Worm (Caenorhabditis elegans) whole organism, L1 larva: Measurements from ENCODE around the gene C05D12.3.

Source experiments
- aly-2 ChIP-seq: fragments of 150-350 bp; optimal IDR thresholded peaks from 2 replicates; lab custom pipeline; 2014; ENCODE audit warnings: missing biosample characterization, missing genetic modification characterization
- ceh-82 ChIP-seq, 3 experiments: fragments of 150-350 bp in 1 of 3; sonication (generic microtip) in 2 of 3; optimal IDR thresholded peaks; 2 replicates each; lab custom pipeline; 2014 to 2017; ENCODE audit warnings: missing biosample characterization in 3 of 3, missing genetic modification characterization in 3 of 3
- dpl-1 ChIP-seq, 3 experiments: fragments of 150-350 bp in 2 of 3; sonication (generic microtip) in 1 of 3; optimal IDR thresholded peaks; 2 replicates each; lab custom pipeline; 2014 to 2017; ENCODE audit warnings: missing biosample characterization in 3 of 3, missing genetic modification characterization in 3 of 3, missing genetic modification reagents in 3 of 3
- fos-1 ChIP-seq: fragments of 150-350 bp; optimal IDR thresholded peaks from 2 replicates; lab custom pipeline; 2014; ENCODE audit warnings: missing biosample characterization, missing genetic modification characterization
- pqm-1 ChIP-seq: sonication (generic microtip); optimal IDR thresholded peaks from 3 replicates; lab custom pipeline; 2017; ENCODE audit warnings: missing biosample characterization, missing genetic modification characterization
- snpc-4 ChIP-seq: fragments of 150-350 bp; optimal IDR thresholded peaks from 2 replicates; lab custom pipeline; 2014; ENCODE audit warnings: missing biosample characterization, missing genetic modification characterization
- sup-37 ChIP-seq: fragments of 200-800 bp; sonication (Bioruptor generic); optimal IDR thresholded peaks from 2 replicates; lab custom pipeline; 2018; ENCODE audit warnings: mild to moderate bottlenecking, missing genetic modification characterization, missing compliant biosample characterization
- xbp-1 ChIP-seq: sonication (generic microtip); optimal IDR thresholded peaks from 2 replicates; lab custom pipeline; 2016; ENCODE audit warnings: missing genetic modification characterization, missing compliant biosample characterization

DNA sequence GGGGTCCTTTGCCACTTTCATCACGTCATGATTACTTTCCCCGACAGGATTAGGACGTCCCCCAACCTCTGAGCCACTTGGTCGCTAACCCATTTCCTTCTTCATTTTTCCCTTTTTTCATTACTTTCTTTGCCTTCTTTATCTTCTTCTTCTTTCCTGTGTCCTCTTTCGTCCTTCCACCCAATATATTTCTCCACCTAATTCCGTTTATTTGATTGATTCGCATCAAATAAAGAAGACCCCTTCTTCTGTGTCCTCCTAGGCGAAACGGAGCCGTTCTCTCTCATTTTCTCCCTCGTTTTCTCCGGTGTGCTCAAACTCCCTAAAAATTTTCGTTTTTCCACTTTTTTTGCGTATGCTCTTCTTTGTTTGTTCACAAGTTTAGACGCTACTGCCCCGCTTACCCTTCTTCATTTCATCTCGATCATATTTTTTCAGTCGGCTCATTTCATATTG is 15.4 kb upstream of the C05D12.3 start, which contains the start of gene C05D12.7:
- no peak for TF ChIP-seq xbp-1 (tag; lab: Kevin White, UChicago)
- TF ChIP-seq snpc-4 (tag; lab: Kevin White, UChicago) = no peak
- no peak for TF ChIP-seq pqm-1
- TF ChIP-seq ceh-82 (tag; optimal IDR thresholded peaks at IDR 0.05; lab: Kevin White, UChicago) = no peak
- no peak for TF ChIP-seq sup-37 (GFP tag; lab: Kevin White, UChicago)
- TF ChIP-seq fos-1 (tag; lab: Kevin White, UChicago) = no peak
- no peak for TF ChIP-seq aly-2 (tag; lab: Kevin White, UChicago)
- no peak for TF ChIP-seq dpl-1 (GFP tag; optimal IDR thresholded peaks at IDR 0.05; lab: Kevin White, UChicago)
